Fruit fly (Drosophila melanogaster): ENCODE measurements around the gene CG42713.

DNA sequence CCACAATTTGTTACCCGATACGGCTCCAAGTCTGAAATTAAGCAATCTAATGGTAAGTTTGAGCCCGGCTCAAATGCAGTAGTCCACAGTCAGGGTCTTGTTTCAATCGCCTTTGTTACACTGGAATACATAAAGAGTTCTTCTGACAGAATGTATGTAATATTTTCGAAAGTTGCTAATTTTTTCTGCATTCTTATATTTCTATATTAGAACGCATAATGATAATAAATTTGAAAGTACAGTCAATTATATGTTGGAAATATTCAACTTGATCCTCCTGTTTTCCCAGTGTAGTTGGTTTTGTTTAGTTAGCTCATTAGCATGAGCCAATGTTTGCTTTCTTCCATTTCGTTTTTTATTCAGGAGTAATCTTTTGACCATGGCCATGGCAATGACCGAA is 32.2 kb downstream of the CG42713 start:
- TF ChIP-seq CTCF (optimal IDR thresholded peaks at IDR 0.05) (no peak), CG8478 (optimal IDR thresholded peaks at IDR 0.05) (no peak)
